Fruit fly (Drosophila melanogaster) whole organism, embryonic: ENCODE results near the gene Setx.
A peak's percentile ranks its signal among the peaks of the same experiment; 100 is the strongest.

Experiments used
- Adf1 ChIP-seq: fragments of 200-800 bp; sonication (Bioruptor generic); IDR thresholded peaks from 2 replicates; pipeline ENCODE4 v1.3.6; 2022; ENCODE audit warnings: missing biosample characterization, missing genetic modification characterization
- Awh ChIP-seq: fragments of 200-800 bp; sonication (Bioruptor generic); IDR thresholded peaks from 2 replicates; pipeline ENCODE4, ENCODE4 v1.3.6; 2022; ENCODE audit warnings: missing biosample characterization, missing genetic modification characterization
- Bgb ChIP-seq: fragments of 200-800 bp; sonication (Bioruptor generic); IDR thresholded peaks from 2 replicates; pipeline ENCODE4 v1.3.6; 2022; ENCODE audit warnings: missing biosample characterization, missing genetic modification characterization; ENCODE audit not compliant: partially characterized antibody
- Bteb2 ChIP-seq: fragments of 200-800 bp; sonication (Bioruptor generic); optimal IDR thresholded peaks from 2 replicates; lab custom pipeline; 2016; ENCODE audit warnings: missing biosample characterization, missing genetic modification characterization
- C15 ChIP-seq: fragments of 200-800 bp; sonication (Bioruptor generic); IDR thresholded peaks from 3 replicates; pipeline ENCODE4 v1.3.6; 2022; ENCODE audit warnings: missing biosample characterization, missing genetic modification characterization
- CG10366 ChIP-seq: fragments of 200-800 bp; sonication (Bioruptor generic); IDR thresholded peaks from 2 replicates; pipeline ENCODE4 v1.3.6; 2022; ENCODE audit warnings: missing biosample characterization, missing genetic modification characterization
- CG10543 ChIP-seq: fragments of 200-800 bp; sonication (Bioruptor generic); optimal IDR thresholded peaks from 3 replicates; lab custom pipeline; 2017; ENCODE audit warnings: missing biosample characterization, mild to moderate bottlenecking, missing genetic modification characterization, moderate library complexity
- CG12071 ChIP-seq: fragments of 200-800 bp; sonication (Bioruptor generic); optimal IDR thresholded peaks from 3 replicates; lab custom pipeline; 2018; ENCODE audit warnings: missing biosample characterization, mild to moderate bottlenecking, missing genetic modification characterization
- CG13287 ChIP-seq: fragments of 200-800 bp; sonication (Bioruptor generic); IDR thresholded peaks from 2 replicates; pipeline ENCODE4 v1.3.6; 2022; ENCODE audit warnings: missing biosample characterization, missing genetic modification characterization; ENCODE audit not compliant: partially characterized antibody
- CG15011 ChIP-seq: fragments of 200-800 bp; sonication (Bioruptor generic); optimal IDR thresholded peaks from 3 replicates; lab custom pipeline; 2018; ENCODE audit warnings: missing biosample characterization, mild to moderate bottlenecking, missing genetic modification characterization
- CG1529 ChIP-seq: fragments of 200-800 bp; sonication (Bioruptor generic); optimal IDR thresholded peaks from 3 replicates; lab custom pipeline; 2018; ENCODE audit warnings: missing biosample characterization, missing genetic modification characterization
- CG15479 ChIP-seq: fragments of 200-800 bp; sonication (Bioruptor generic); optimal IDR thresholded peaks from 3 replicates; lab custom pipeline; 2019; ENCODE audit warnings: missing biosample characterization, mild to moderate bottlenecking, missing genetic modification characterization, moderate library complexity
- CG15514 ChIP-seq: fragments of 200-800 bp; sonication (Bioruptor generic); optimal IDR thresholded peaks from 3 replicates; lab custom pipeline; 2017; ENCODE audit warnings: missing biosample characterization, missing genetic modification characterization, mild to moderate bottlenecking, moderate library complexity, missing genetic modification reagents
- CG16863 ChIP-seq: fragments of 200-800 bp; sonication (Bioruptor generic); optimal IDR thresholded peaks from 3 replicates; lab custom pipeline; 2016; ENCODE audit warnings: missing biosample characterization, missing genetic modification characterization
- CG18476 ChIP-seq: fragments of 200-800 bp; sonication (Bioruptor generic); optimal IDR thresholded peaks from 2 replicates; lab custom pipeline; 2016; ENCODE audit warnings: missing biosample characterization, mild to moderate bottlenecking, missing genetic modification characterization
- CG18619 ChIP-seq: fragments of 200-800 bp; sonication (Bioruptor generic); optimal IDR thresholded peaks from 3 replicates; lab custom pipeline; 2017; ENCODE audit warnings: missing biosample characterization, mild to moderate bottlenecking, missing genetic modification characterization
- CG2120 ChIP-seq: fragments of 200-800 bp; sonication (Bioruptor generic); optimal IDR thresholded peaks from 3 replicates; lab custom pipeline; 2016; ENCODE audit warnings: missing biosample characterization, missing genetic modification characterization
- CG2875 ChIP-seq: fragments of 200-800 bp; sonication (Bioruptor generic); optimal IDR thresholded peaks from 2 replicates; lab custom pipeline; 2017; ENCODE audit warnings: missing biosample characterization, mild to moderate bottlenecking, missing genetic modification characterization, missing genetic modification reagents
- CG4707 ChIP-seq: fragments of 200-800 bp; sonication (Bioruptor generic); optimal IDR thresholded peaks from 2 replicates; lab custom pipeline; 2018; ENCODE audit warnings: missing biosample characterization, mild to moderate bottlenecking, missing genetic modification characterization, moderate library complexity
- CG7372 ChIP-seq: fragments of 200-800 bp; sonication (Bioruptor generic); IDR thresholded peaks from 2 replicates; pipeline ENCODE4 v1.3.6; 2022; ENCODE audit warnings: missing biosample characterization, missing genetic modification characterization
- CG8388 ChIP-seq: fragments of 200-800 bp; sonication (Bioruptor generic); optimal IDR thresholded peaks from 2 replicates; lab custom pipeline; 2019; ENCODE audit warnings: missing biosample characterization, mild to moderate bottlenecking, missing genetic modification characterization, moderate library complexity
- D ChIP-seq, 2 experiments: fragments of 200-800 bp in 1 of 2; fragments of >200 bp in 1 of 2; sonication (Bioruptor generic) in 1 of 2; optimal IDR thresholded peaks; 2 replicates in 1 of 2; 3 replicates in 1 of 2; lab custom pipeline; 2017; ENCODE audit warnings: mild to moderate bottlenecking in 1 of 2, missing biosample characterization in 1 of 2, missing genetic modification characterization in 1 of 2, missing genetic modification reagents in 1 of 2
- Dad ChIP-seq: fragments of 200-800 bp; sonication (Bioruptor generic); optimal IDR thresholded peaks from 3 replicates; lab custom pipeline; 2016; ENCODE audit warnings: missing biosample characterization, missing genetic modification characterization
- Dip2 ChIP-seq: fragments of 200-800 bp; sonication (Bioruptor generic); IDR thresholded peaks from 2 replicates; pipeline ENCODE4 v1.3.6; 2022; ENCODE audit warnings: missing biosample characterization, missing genetic modification characterization
- Dp ChIP-seq: fragments of 200-800 bp; sonication (Bioruptor generic); optimal IDR thresholded peaks from 2 replicates; lab custom pipeline; 2018; ENCODE audit warnings: missing biosample characterization, mild to moderate bottlenecking, missing genetic modification characterization, moderate library complexity
- E2f1 ChIP-seq: fragments of 200-800 bp; sonication (Bioruptor generic); IDR thresholded peaks from 2 replicates; pipeline ENCODE4 v1.3.6; 2022; ENCODE audit warnings: missing biosample characterization, missing genetic modification characterization
- Ets97D ChIP-seq: fragments of 200-800 bp; sonication (Bioruptor generic); optimal IDR thresholded peaks from 3 replicates; lab custom pipeline; 2016; ENCODE audit warnings: missing biosample characterization, missing genetic modification characterization
- GATAe ChIP-seq: fragments of 200-800 bp; sonication (Bioruptor generic); conservative IDR thresholded peaks from 2 replicates; pipeline ENCODE4 v1.3.6; 2022; ENCODE audit warnings: missing biosample characterization, missing genetic modification characterization
- Hmr ChIP-seq: fragments of 200-800 bp; sonication (Bioruptor generic); optimal IDR thresholded peaks from 3 replicates; lab custom pipeline; 2017; ENCODE audit warnings: mild to moderate bottlenecking, missing biosample characterization, missing genetic modification reagents, missing genetic modification characterization
- Hr3 ChIP-seq: fragments of 200-800 bp; sonication (Bioruptor generic); optimal IDR thresholded peaks from 3 replicates; lab custom pipeline; 2016; ENCODE audit warnings: missing biosample characterization, missing genetic modification characterization
- Ravus ChIP-seq: fragments of 200-800 bp; sonication (Bioruptor generic); IDR thresholded peaks from 2 replicates; pipeline ENCODE4 v1.3.6; 2022; ENCODE audit warnings: missing biosample characterization, missing genetic modification characterization
- Rfx ChIP-seq: fragments of 200-800 bp; sonication (Bioruptor generic); IDR thresholded peaks from 2 replicates; pipeline ENCODE4 v1.3.6; 2022; ENCODE audit warnings: missing biosample characterization, missing genetic modification characterization
- Scr ChIP-seq: fragments of 200-800 bp; sonication (Bioruptor generic); IDR thresholded peaks from 2 replicates; pipeline ENCODE4 v1.3.6; 2022; ENCODE audit warnings: missing biosample characterization, missing genetic modification characterization; ENCODE audit not compliant: partially characterized antibody
- bigmax ChIP-seq: fragments of 200-800 bp; sonication (Bioruptor generic); optimal IDR thresholded peaks from 2 replicates; lab custom pipeline; 2018; ENCODE audit warnings: missing biosample characterization, mild to moderate bottlenecking, missing genetic modification characterization
- cwo ChIP-seq: fragments of 200-800 bp; sonication (Bioruptor generic); optimal IDR thresholded peaks from 3 replicates; lab custom pipeline; 2017; ENCODE audit warnings: missing biosample characterization, missing genetic modification characterization, mild to moderate bottlenecking, moderate library complexity, missing genetic modification reagents
- dati ChIP-seq: fragments of 200-800 bp; sonication (Bioruptor generic); IDR thresholded peaks from 2 replicates; pipeline ENCODE4 v1.3.6; 2022; ENCODE audit warnings: missing biosample characterization, missing genetic modification characterization
- gcm2 ChIP-seq: fragments of 200-800 bp; sonication (Bioruptor generic); optimal IDR thresholded peaks from 2 replicates; lab custom pipeline; 2016; ENCODE audit warnings: missing biosample characterization, missing genetic modification characterization
- ken ChIP-seq: fragments of 200-800 bp; sonication (Bioruptor generic); IDR thresholded peaks from 3 replicates; pipeline ENCODE4 v1.3.6; 2022; ENCODE audit warnings: missing biosample characterization, missing genetic modification characterization
- lab ChIP-seq: fragments of 200-800 bp; sonication (Bioruptor generic); optimal IDR thresholded peaks from 3 replicates; lab custom pipeline; 2017; ENCODE audit warnings: missing biosample characterization, missing genetic modification characterization, mild to moderate bottlenecking, moderate library complexity, missing genetic modification reagents
- pb ChIP-seq: fragments of 200-800 bp; sonication (Bioruptor generic); optimal IDR thresholded peaks from 3 replicates; lab custom pipeline; 2016; ENCODE audit warnings: missing biosample characterization, missing genetic modification characterization
- pnt ChIP-seq: fragments of 200-800 bp; sonication (Bioruptor generic); optimal IDR thresholded peaks from 3 replicates; lab custom pipeline; 2016; ENCODE audit warnings: missing biosample characterization, missing genetic modification characterization
- psq ChIP-seq: fragments of 200-800 bp; sonication (Bioruptor generic); optimal IDR thresholded peaks from 2 replicates; lab custom pipeline; 2017; ENCODE audit warnings: missing biosample characterization, missing genetic modification characterization
- sima ChIP-seq: fragments of 200-800 bp; sonication (Bioruptor generic); optimal IDR thresholded peaks from 2 replicates; lab custom pipeline; 2016; ENCODE audit warnings: missing biosample characterization, missing genetic modification characterization
- sr ChIP-seq: fragments of 200-800 bp; sonication (Bioruptor generic); IDR thresholded peaks from 3 replicates; pipeline ENCODE4 v1.3.6; 2022; ENCODE audit warnings: missing biosample characterization, missing genetic modification characterization
- tgo ChIP-seq: fragments of 200-800 bp; sonication (Bioruptor generic); IDR thresholded peaks from 3 replicates; pipeline ENCODE4 v1.3.6; 2022; ENCODE audit warnings: missing biosample characterization, missing genetic modification characterization
- vnd ChIP-seq: fragments of 200-800 bp; sonication (Bioruptor generic); IDR thresholded peaks from 3 replicates; pipeline ENCODE4 v1.3.6; 2022; ENCODE audit warnings: missing biosample characterization, missing genetic modification characterization; ENCODE audit not compliant: partially characterized antibody
- yki ChIP-seq: fragments of >200 bp; optimal IDR thresholded peaks from 3 replicates; lab custom pipeline; 2018
- z ChIP-seq: fragments of 200-800 bp; sonication (Bioruptor generic); IDR thresholded peaks from 3 replicates; pipeline ENCODE4 v1.3.6; 2022; ENCODE audit warnings: missing biosample characterization, missing genetic modification characterization
- zfh2 ChIP-seq: fragments of 200-800 bp; sonication (Bioruptor generic); optimal IDR thresholded peaks from 2 replicates; lab custom pipeline; 2016; ENCODE audit warnings: missing biosample characterization, missing genetic modification characterization

Setx gene

DNA sequence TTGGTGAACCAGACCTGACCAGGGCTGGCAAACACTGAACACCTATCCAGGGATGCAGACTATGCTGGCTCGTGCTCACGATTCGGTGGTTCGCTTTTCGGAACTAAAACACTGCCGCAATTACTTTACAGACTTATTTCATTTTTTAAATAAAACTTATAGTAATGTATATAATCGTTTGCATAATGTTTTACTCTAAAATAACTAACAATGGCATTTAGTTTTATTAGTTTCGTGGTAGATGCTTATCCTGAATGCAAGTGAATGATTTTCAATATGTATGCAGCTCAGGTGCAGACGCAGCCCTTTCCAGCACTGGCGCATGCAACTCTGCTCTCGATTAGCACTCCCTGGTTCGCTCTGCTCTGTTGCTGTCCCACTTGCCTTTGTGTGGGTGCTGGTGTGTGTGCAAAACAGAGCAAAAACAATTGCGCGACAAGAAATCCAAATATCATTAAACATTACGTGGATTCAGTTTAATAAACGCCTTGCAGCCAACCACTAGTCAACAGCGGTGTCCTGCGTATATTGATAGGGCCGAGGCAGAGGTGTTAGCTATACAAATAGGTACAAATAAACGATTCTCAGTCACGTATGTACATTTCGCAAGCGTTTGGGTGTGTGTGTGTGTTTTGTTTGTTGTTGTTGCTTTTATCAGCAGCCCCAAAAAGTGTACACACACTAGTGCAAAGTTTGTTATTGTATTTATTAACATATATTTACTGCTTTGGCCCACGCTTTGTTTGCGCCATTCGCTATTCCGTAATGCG is 49.5 kb upstream of the Setx start, which contains the start of the genes ERR and Atg18a (continued):
- peak; percentile 46; the same call in 1 of the 3 replicates for TF ChIP-seq sr
- peak; percentile 88 for TF ChIP-seq Ets97D
- TF ChIP-seq CG10543 (GFP tag; lab: Kevin White, UChicago), result peak; percentile 92
- TF ChIP-seq CG15514 (GFP tag; lab: Kevin White, UChicago), result peak; percentile 99
- TF ChIP-seq Dad (GFP tag; lab: Kevin White, UChicago), result peak; percentile 82
- peak; percentile 93 for TF ChIP-seq zfh2 (GFP tag; lab: Kevin White, UChicago)
- TF ChIP-seq cwo (GFP tag; lab: Kevin White, UChicago), result peak; percentile 51
- no peak for TF ChIP-seq CG12071 (GFP tag; lab: Kevin White, UChicago)
- TF ChIP-seq C15 (GFP tag; lab: Robert Waterston, UW), result peak; percentile 19; the same call in 1 of the 3 replicates
- TF ChIP-seq CG18619 (GFP tag; lab: Kevin White, UChicago), result peak; percentile 86
- TF ChIP-seq Bteb2 (GFP tag; lab: Kevin White, UChicago), result peak; percentile 75
- TF ChIP-seq yki (lab: Kevin White, UChicago), result no peak
- TF ChIP-seq D (optimal IDR thresholded peaks at IDR 0.05; lab: Kevin White, UChicago), result peak; percentile 39
- peak; percentile 79 for TF ChIP-seq D (GFP tag; optimal IDR thresholded peaks at IDR 0.05; lab: Kevin White, UChicago)
- peak; percentile 93 for TF ChIP-seq CG2120
- peak; percentile 61 for TF ChIP-seq Dip2
- TF ChIP-seq Ravus (GFP tag; lab: Robert Waterston, UW), result peak; percentile 41
- TF ChIP-seq pnt (GFP tag; lab: Kevin White, UChicago), result peak; percentile 79
- TF ChIP-seq tgo (GFP tag; lab: Robert Waterston, UW), result peak; percentile 85
- TF ChIP-seq z (GFP tag; lab: Robert Waterston, UW), result no peak
- peak; percentile 56 for TF ChIP-seq CG15011 (GFP tag; lab: Kevin White, UChicago)
- peak; percentile 65 for TF ChIP-seq pb (GFP tag; lab: Kevin White, UChicago)
- no peak for TF ChIP-seq CG4707 (GFP tag; lab: Kevin White, UChicago)
- peak; percentile 51 for TF ChIP-seq CG16863 (GFP tag; lab: Kevin White, UChicago)
- peak; percentile 94 for TF ChIP-seq Rfx (GFP tag; lab: Robert Waterston, UW)
- peak; percentile 74 for TF ChIP-seq CG18476 (GFP tag; lab: Kevin White, UChicago)
- TF ChIP-seq Dp, result peak; percentile 27
- peak; percentile 42 for TF ChIP-seq gcm2 (GFP tag; lab: Kevin White, UChicago)
- TF ChIP-seq E2f1 (GFP tag; lab: Robert Waterston, UW), result peak; percentile 82
- TF ChIP-seq CG15479 (GFP tag; lab: Kevin White, UChicago), result peak; percentile 90
- TF ChIP-seq psq (GFP tag; lab: Kevin White, UChicago), result peak; percentile 57
- no peak for TF ChIP-seq bigmax (GFP tag; lab: Kevin White, UChicago)
- TF ChIP-seq Adf1 (GFP tag; lab: Robert Waterston, UW), result peak; percentile 76
- peak; percentile 73 for TF ChIP-seq Scr
- TF ChIP-seq Hr3 (GFP tag; lab: Kevin White, UChicago), result peak; percentile 91
- peak; percentile 71 for TF ChIP-seq CG8388
- TF ChIP-seq sima (GFP tag; lab: Kevin White, UChicago), result no peak
- peak; percentile 61 for TF ChIP-seq Awh (GFP tag; lab: Robert Waterston, UW)
- peak; percentile 87 for TF ChIP-seq ken (GFP tag; lab: Robert Waterston, UW)
- TF ChIP-seq dati, result no peak
- peak; percentile 89 for TF ChIP-seq CG7372 (GFP tag; lab: Robert Waterston, UW)
- TF ChIP-seq GATAe (GFP tag; lab: Robert Waterston, UW), result peak; percentile 49; the same call in 1 of the 2 replicates
- TF ChIP-seq CG13287 (GFP tag; lab: Robert Waterston, UW), result peak; percentile 70
- peak; percentile 84 for TF ChIP-seq CG10366 (GFP tag; lab: Robert Waterston, UW)
- peak; percentile 36 for TF ChIP-seq CG1529 (GFP tag; lab: Kevin White, UChicago)
- TF ChIP-seq Hmr (GFP tag; lab: Kevin White, UChicago), result peak; percentile 89
- peak; percentile 60; the same call in 2 of the 3 replicates for TF ChIP-seq vnd
- TF ChIP-seq Bgb (GFP tag; lab: Robert Waterston, UW), result peak; percentile 34; the same call in 1 of the 2 replicates
- TF ChIP-seq lab (GFP tag; lab: Kevin White, UChicago), result peak; percentile 83
- TF ChIP-seq CG2875 (GFP tag; lab: Kevin White, UChicago), result peak; percentile 17
